Worm (Caenorhabditis elegans) whole organism, L1 larva: ENCODE measurements around the gene fat-1.

Experiments
- alr-1 ChIP-seq: fragments of 200-800 bp; sonication (Bioruptor generic); optimal IDR thresholded peaks from 2 replicates; lab custom pipeline; 2018; ENCODE audit warnings: borderline replicate concordance, mild to moderate bottlenecking, missing genetic modification characterization, missing compliant biosample characterization
- aly-2 ChIP-seq: fragments of 150-350 bp; optimal IDR thresholded peaks from 2 replicates; lab custom pipeline; 2014; ENCODE audit warnings: missing biosample characterization, missing genetic modification characterization
- egl-27 ChIP-seq, 2 experiments: fragments of 150-350 bp in 1 of 2; sonication (generic microtip); optimal IDR thresholded peaks; 3 replicates each; lab custom pipeline; 2017 to 2018; ENCODE audit warnings: missing biosample characterization in 2 of 2, missing genetic modification characterization in 2 of 2, missing genetic modification reagents in 2 of 2
- fos-1 ChIP-seq: fragments of 150-350 bp; optimal IDR thresholded peaks from 2 replicates; lab custom pipeline; 2014; ENCODE audit warnings: missing biosample characterization, missing genetic modification characterization
- grh-1 ChIP-seq: fragments of 200-800 bp; sonication (Bioruptor generic); IDR thresholded peaks from 2 replicates; pipeline ENCODE4 v1.3.6; 2022; ENCODE audit warnings: missing genetic modification reagents, missing genetic modification characterization, missing compliant biosample characterization
- irx-1 ChIP-seq: sonication (generic microtip); optimal IDR thresholded peaks from 2 replicates; lab custom pipeline; 2016; ENCODE audit warnings: missing genetic modification characterization, missing compliant biosample characterization
- nhr-237 ChIP-seq: fragments of 150-350 bp; optimal IDR thresholded peaks from 2 replicates; lab custom pipeline; 2014; ENCODE audit warnings: missing biosample characterization, missing genetic modification characterization
- nhr-76 ChIP-seq: sonication (generic microtip); optimal IDR thresholded peaks from 2 replicates; lab custom pipeline; 2017; ENCODE audit warnings: missing biosample characterization, missing genetic modification characterization
- nhr-77 ChIP-seq: fragments of 150-350 bp; optimal IDR thresholded peaks from 2 replicates; lab custom pipeline; 2014; ENCODE audit warnings: missing biosample characterization, missing genetic modification characterization
- unc-130 ChIP-seq: fragments of 150-350 bp; optimal IDR thresholded peaks from 2 replicates; lab custom pipeline; 2017; ENCODE audit warnings: missing biosample characterization, missing genetic modification characterization, inconsistent platforms
- zag-1 ChIP-seq: fragments of 150-350 bp; optimal IDR thresholded peaks from 2 replicates; lab custom pipeline; 2014; ENCODE audit warnings: missing biosample characterization, missing genetic modification characterization

- TF ChIP-seq unc-130 (no peak), egl-27 (tag; optimal IDR thresholded peaks at IDR 0.05; lab: Kevin White, UChicago) (no peak), grh-1 (no peak), nhr-237 (tag; lab: Kevin White, UChicago) (no peak), nhr-76 (tag; lab: Kevin White, UChicago) (no peak), alr-1 (no peak), aly-2 (tag; lab: Kevin White, UChicago) (no peak), irx-1 (tag; lab: Kevin White, UChicago) (no peak), zag-1 (no peak), fos-1 (tag; lab: Kevin White, UChicago) (no peak), nhr-77 (no peak)
Observed at ce11 chrIV:13319886-13320650, 4.6 kb downstream of the fat-1 start.
